Worm (Caenorhabditis elegans): ENCODE results near the gene phf-31.

ce11 chrX:10711769-10712168, 30.0 kb downstream of the phf-31 start, which contains the start of gene rhgf-1:
- no peak for TF ChIP-seq ztf-4 (tag; optimal IDR thresholded peaks at IDR 0.05)
- TF ChIP-seq dmd-4 (tag; optimal IDR thresholded peaks at IDR 0.05): no peak
- no peak for TF ChIP-seq nhr-12 (tag; optimal IDR thresholded peaks at IDR 0.05)
- no peak for TF ChIP-seq nhr-25 (tag; optimal IDR thresholded peaks at IDR 0.05)
- TF ChIP-seq skn-1 (tag; optimal IDR thresholded peaks at IDR 0.05): no peak
- TF ChIP-seq egl-27 (tag; optimal IDR thresholded peaks at IDR 0.05): no peak
- no peak for TF ChIP-seq elt-3 (tag; optimal IDR thresholded peaks at IDR 0.05)
- TF ChIP-seq ama-1 (optimal IDR thresholded peaks at IDR 0.05): no peak
- TF ChIP-seq lsy-2 (tag; optimal IDR thresholded peaks at IDR 0.05): no peak
- no peak for TF ChIP-seq snpc-4 (tag; optimal IDR thresholded peaks at IDR 0.05)
- no peak for TF ChIP-seq unc-39 (tag; optimal IDR thresholded peaks at IDR 0.05)

Data from whole organism, L2 larva.